Worm (Caenorhabditis elegans) whole organism, midembryonic: ENCODE results near the gene sulp-8.

Experiments used
- T22C8.4 ChIP-seq: fragments of 200-800 bp; sonication (Bioruptor generic); IDR thresholded peaks from 2 replicates; pipeline ENCODE4 v1.3.6; 2022; ENCODE audit warnings: missing genetic modification characterization, missing compliant biosample characterization
- cog-1 ChIP-seq: sonication (generic microtip); optimal IDR thresholded peaks from 2 replicates; lab custom pipeline; 2016; ENCODE audit warnings: missing genetic modification characterization, missing compliant biosample characterization
- flt-1 ChIP-seq: fragments of 200-800 bp; sonication (Bioruptor generic); IDR thresholded peaks from 2 replicates; pipeline ENCODE4 v1.3.6; 2022; ENCODE audit warnings: missing genetic modification characterization, missing compliant biosample characterization
- klf-2 ChIP-seq: fragments of 200-800 bp; sonication (Bioruptor generic); conservative IDR thresholded peaks from 2 replicates; pipeline ENCODE4 v1.3.6; 2022; ENCODE audit warnings: missing genetic modification reagents, missing genetic modification characterization, missing compliant biosample characterization
- med-1 ChIP-seq: sonication (generic microtip); optimal IDR thresholded peaks from 2 replicates; lab custom pipeline; 2017; ENCODE audit warnings: missing genetic modification characterization, mild to moderate bottlenecking, missing compliant biosample characterization, antibody characterized with exemption, missing genetic modification reagents; ENCODE audit not compliant: insufficient read depth
- ref-1 ChIP-seq: fragments of 200-800 bp; sonication (Bioruptor generic); conservative IDR thresholded peaks from 2 replicates; pipeline ENCODE4 v1.3.6; 2022; ENCODE audit warnings: missing genetic modification reagents, missing genetic modification characterization, missing compliant biosample characterization
- tab-1 ChIP-seq: fragments of 200-800 bp; sonication (Bioruptor generic); IDR thresholded peaks from 2 replicates; pipeline ENCODE4 v1.3.6; 2022; ENCODE audit warnings: missing genetic modification characterization, missing compliant biosample characterization
- ztf-23 ChIP-seq: fragments of 200-800 bp; sonication (Bioruptor generic); IDR thresholded peaks from 2 replicates; pipeline ENCODE4 v1.3.6; 2022; ENCODE audit warnings: missing genetic modification reagents, missing genetic modification characterization, missing compliant biosample characterization
- ztf-29 ChIP-seq: fragments of 200-800 bp; sonication (Bioruptor generic); IDR thresholded peaks from 2 replicates; pipeline ENCODE4 v1.3.6; 2022; ENCODE audit warnings: missing genetic modification reagents, missing genetic modification characterization, missing compliant biosample characterization

- TF ChIP-seq tab-1 (GFP tag; lab: Robert Waterston, UW) (no peak), ref-1 (GFP tag; lab: Robert Waterston, UW) (no peak), cog-1 (no peak), T22C8.4 (GFP tag; lab: Robert Waterston, UW) (no peak), med-1 (GFP tag; lab: Kevin White, UChicago) (no peak), flt-1 (GFP tag; lab: Robert Waterston, UW) (0 out of 2 replicates have a peak, but pooled peaks have one; percentile 35), ztf-29 (GFP tag; lab: Robert Waterston, UW) (no peak), klf-2 (GFP tag; lab: Robert Waterston, UW) (no peak), ztf-23 (GFP tag; lab: Robert Waterston, UW) (no peak)
These were observed 53.0 kb downstream of the sulp-8 start for ce11 chrV:9620417-9620816.
